Fruit fly (Drosophila melanogaster) whole organism, larva: ENCODE results near the gene CG13360.

Experiments used
- noc ChIP-seq: fragments of 200-800 bp; sonication (Bioruptor generic); optimal IDR thresholded peaks from 3 replicates; lab custom pipeline; 2019; ENCODE audit warnings: missing biosample characterization, mild to moderate bottlenecking, missing genetic modification characterization, moderate library complexity

Gene CG13360

DNA sequence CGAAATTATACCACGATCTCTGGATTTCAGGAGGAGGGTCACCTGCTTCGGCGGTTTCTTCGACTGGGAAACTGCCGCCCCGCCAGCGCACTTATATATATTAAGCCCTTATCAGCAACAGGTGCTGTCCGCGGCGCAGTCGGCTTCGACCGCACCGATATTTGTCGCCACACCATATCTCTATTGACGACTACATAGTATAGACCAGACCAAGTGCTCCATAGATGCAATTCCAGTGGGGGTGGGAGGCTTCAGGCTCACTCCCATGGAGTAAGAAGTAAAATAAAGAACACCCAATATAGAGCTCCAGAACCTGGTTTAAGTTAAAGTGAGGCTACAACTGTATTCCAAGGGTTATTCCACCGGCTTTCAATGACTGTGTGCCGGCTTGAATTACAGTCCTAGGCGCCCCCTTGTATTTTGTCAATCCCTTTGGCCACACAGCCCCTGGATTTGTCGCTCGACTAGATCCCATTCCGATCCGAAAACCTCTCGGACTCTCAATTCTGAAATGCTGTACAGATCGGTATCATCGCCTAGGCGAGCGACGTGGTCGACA is at the start of gene CG13360:
TSS of gene CG13360 (minus strand) at position 51 of the 559 bp plus-strand sequence.
- no peak for TF ChIP-seq noc

DNA sequence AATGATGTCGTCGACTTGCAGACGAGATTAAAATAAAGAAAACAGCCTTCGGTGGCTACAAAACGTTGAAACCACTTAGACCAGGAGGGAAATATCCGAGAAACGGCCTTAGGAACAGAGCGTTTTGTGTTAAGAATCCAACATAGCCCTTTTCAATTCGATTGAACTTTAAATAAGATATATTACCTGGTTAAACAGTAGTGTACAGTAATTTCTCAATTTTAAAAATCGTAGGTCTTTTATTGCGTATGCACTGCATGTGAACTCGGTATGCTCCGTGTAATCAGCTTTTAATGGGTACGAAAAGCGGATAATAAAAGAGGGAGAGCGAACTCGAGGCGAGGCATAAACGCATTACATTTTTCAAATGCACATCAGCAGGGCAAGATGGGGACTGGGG is 48.1 kb upstream of the CG13360 start:
- TF ChIP-seq noc: no peak

DNA sequence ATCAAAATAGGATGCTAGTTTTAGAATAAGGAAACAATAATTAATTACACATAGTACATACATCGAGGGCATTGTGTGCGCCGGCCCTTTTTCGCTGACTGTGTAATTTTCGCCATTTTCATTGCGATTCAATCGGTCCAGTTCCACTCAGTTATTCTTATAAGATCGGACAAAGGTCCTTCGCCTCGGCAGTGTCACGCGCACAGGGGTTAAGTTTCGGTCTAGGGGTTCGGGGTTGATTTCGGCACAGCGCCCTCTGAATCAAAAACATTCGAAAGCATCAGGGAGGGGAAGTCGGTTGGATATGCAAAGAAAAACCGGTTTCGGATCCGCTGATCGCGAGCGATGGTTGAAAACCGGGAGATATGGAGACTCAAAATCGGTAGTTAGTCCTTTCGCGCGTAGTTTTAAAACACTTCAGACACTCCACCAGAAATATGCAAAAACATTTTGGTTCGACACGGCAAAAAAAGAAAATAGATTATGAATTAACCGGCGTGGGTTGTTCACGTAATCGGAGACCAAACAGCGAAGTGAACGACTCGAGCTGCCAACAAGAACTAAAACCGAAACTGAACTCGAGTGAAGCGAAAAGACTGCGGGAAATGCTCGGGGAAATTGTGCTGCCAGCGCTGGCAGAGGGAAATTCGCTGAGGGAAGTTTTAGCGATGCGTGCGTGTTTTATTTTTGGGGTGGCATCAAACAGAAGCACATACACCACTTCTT is 46.2 kb upstream of the CG13360 start:
- no peak for TF ChIP-seq noc

DNA sequence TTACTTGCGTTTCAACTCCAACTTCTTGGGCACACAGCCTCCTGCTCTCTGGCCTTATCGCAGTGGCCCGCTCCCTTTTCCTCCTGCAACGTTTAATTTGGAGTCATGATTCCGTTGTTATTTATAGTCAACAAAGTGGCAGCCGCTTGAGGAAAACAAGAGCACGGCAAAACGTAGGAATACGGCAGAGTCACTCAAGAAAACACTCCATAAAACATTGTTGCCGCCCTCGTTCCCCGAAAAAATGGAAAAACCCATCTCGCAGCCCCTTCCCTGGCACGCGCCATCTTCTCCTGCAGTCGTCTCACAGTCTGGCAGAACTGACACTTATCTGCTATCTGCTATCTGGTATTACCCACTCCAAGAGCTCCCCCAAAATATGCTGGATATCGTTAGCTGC is 35.1 kb upstream of the CG13360 start:
- no peak for TF ChIP-seq noc

DNA sequence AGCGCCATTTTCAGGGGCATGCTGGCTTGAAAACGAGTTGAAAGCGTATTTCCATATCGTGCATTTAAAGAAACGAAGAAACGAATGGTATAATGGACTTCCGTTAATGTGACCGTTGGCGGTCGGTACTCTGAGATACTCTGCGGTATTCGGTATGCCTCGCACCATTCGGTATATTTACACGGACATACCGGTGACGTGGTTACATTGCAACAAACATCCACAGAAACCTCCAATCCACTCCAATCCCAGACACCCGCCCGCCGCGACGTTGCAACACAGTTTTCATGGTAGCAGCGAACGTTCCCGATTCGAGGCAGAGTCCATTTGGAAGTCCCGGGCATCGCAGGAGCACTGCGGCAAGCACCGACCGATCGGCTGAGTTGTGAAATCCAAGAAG is 16.0 kb upstream of the CG13360 start, which contains the start of gene Sec22:
TSS of gene Sec22 (plus strand) at position 170 of the 400 bp plus-strand sequence.
- no peak for TF ChIP-seq noc

DNA sequence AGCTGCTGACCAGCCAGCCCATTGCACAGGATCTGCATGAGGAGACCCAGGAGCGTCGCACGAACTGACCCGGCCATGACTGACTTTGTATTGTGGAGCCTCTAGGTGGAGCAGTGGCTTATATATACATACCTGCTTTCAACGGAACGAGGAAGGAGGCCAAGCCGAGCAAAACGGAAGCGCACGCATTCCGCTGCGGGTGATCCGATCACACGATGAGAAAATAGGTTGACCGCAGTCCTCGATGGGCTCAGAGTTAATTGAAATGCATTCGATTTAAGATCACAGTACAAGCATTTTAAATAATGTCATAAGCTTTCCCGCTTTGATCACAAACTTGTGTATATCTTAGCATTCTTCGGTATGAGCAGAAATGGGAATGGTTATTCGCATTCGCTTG is 14.9 kb upstream of the CG13360 start, which contains the start of gene CG13358:
TSS of gene CG13358 (minus strand) at position 101 of the 400 bp plus-strand sequence.
- no peak for TF ChIP-seq noc

DNA sequence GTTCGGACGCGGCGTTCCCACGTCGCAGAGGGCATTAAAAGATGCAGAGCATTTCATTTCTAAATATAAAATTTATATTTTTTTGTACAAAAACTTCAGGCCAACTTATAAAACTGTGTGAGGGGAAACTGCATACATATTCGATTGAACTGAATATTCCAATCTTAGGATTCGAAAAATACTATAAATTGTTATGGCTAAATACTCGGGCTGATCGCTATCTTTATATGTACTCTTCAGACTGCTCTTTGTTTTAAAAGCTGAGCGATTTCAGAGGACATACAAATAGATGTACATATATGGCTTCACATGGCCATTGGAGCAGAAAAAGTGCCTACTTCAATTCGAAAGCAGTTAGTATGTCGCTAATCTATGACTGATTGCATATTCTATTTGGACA is 13.5 kb upstream of the CG13360 start, which contains the start of gene CG13359:
TSS of gene CG13359 (minus strand) at position 101 of the 400 bp plus-strand sequence.
- TF ChIP-seq noc: no peak

DNA sequence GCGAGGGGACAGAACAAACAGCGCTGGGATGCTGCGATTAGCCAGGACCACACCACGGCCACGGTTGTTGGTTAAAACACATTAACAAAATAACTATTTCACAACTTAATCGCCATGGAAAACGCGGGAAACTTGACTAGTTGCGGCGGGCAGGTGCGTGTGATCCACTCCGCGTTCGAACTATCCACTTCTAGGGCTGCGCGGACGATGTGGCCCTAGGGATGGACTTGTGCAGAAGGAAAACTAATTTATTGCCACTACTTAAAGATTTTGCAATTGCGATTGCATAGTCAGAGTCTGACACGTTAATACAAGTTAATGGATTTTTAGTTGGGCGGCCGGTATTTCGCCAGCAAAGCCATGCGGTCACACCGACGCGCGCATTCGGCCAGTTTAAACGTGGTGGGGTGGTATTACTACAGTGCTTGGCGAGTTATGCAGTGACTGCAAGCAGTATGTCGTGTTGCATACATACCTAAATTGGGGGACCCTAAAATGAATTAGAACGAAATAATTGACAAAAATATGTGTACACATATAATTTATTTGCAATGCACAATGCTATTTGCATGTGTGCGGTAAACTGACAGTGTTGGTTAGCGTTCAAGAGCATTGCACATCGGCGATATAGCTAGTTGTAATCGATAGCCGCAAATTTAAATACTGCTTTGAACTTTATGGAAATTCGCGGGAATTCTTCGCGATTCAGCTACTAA is 11.4 kb upstream of the CG13360 start, which contains the start of gene Rbf:
TSS of gene Rbf (minus strand) at position 323 of the 716 bp plus-strand sequence.
- TF ChIP-seq noc: peak; percentile 3

DNA sequence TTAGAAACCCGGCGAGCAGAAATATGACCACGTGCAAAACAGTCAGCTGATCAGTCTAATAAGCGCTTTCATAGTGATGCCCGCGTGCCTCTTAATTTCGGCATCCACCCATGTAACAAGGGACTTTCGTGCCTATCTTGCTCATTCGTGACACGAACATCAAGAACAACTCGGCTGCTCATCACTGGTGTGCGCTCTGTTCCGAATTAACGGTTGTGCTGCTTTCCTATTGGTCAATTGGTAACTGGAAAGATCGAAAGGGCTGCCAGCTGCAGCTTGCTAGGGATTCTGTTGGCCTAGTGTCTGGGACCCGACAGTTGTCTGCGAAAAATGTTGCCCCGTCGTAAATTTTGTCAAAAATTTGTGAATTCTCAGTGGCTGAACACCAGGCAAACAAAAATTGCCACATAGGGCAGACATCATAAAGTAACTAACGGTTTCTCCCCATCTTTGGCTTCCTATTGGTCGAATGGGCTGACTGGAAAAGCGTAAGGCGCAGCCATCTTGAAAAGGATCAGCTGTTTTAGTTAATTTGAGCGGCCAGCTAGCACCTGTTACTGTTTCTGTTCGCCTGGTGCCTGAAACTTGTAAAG is 6.6 kb upstream of the CG13360 start:
- peak; percentile 17 for TF ChIP-seq noc

DNA sequence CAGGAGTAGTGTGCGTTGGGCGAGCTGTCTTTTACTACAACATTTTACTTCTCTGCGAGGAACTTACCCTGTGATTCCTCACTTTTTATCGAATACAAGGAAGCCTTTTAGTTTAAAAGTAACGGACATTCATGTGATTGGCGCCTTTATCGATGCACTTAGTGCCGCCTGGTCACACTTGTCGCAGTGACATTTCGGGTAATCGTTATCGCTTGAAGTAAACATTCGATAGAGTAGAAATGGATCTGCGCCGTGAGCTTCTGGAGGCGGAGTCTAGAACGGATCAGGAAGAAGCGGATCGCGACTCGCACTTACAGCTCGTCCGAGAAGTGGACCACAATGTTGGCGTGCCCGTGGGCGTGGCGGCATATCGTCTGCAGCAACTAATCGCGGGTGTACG is 3.0 kb upstream of the CG13360 start, which contains the start of gene CG16989:
TSS of gene CG16989 (plus strand) at position 225 of the 400 bp plus-strand sequence.
- no peak for TF ChIP-seq noc

DNA sequence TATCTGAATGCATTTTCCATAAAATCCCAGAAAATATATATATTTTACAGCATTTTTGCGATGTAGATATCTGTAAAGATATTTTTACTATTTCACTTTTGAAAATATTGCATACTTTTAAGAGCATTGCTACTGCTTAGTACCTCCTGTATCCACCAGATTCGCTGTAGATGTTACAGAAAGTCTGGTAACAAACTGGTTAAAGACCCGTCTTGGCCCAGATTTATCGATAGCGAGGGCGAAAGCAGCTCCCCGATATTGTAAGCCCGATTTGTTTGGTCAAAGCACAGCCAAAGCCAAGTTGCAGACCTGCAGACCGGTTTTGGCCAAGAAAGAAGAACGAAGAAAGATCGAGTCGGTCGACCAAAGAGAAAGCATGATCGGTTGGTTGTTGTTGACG is 5.4 kb downstream of the CG13360 start, which contains the start of gene tw:
TSS of gene tw (plus strand) at position 291 of the 400 bp plus-strand sequence.
- TF ChIP-seq noc: no peak

DNA sequence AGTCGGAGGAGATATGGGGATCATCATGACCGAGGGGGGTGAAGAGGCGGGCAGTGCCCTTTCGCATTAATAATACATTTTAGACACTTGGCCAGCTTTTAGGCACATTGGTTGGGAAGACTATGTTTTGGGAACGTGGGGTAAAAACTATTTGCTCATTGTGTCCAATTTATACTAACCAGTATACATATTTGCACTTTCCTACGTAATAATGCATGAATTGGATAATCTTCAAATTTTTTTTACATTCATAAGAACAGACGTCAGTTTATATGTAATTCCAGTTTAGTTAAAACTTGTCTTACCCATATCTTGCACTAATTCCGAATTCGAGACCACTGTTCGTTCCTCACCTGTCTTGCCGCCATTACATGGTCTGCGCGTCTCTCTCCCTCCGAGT is 10.5 kb downstream of the CG13360 start:
- no peak for TF ChIP-seq noc

DNA sequence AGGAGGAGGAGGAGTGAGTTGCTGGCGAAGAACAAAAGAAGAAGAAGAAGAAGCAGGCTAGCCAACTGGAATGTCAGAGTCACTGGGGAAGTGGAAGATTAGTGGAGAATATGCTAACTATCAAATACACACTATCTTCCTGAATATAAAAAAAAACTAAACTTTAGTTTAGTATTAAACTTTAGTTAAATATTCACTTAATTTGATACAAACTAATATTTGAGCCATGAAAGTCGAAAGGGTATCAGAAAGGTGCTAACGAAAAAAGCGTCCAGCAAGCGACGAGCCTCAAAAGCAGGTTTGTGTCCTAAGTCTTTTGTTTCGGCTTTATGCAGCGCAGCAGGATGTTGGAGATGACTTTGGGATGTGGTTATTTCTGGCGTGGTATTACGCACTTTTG is 14.7 kb downstream of the CG13360 start:
- TF ChIP-seq noc: no peak

DNA sequence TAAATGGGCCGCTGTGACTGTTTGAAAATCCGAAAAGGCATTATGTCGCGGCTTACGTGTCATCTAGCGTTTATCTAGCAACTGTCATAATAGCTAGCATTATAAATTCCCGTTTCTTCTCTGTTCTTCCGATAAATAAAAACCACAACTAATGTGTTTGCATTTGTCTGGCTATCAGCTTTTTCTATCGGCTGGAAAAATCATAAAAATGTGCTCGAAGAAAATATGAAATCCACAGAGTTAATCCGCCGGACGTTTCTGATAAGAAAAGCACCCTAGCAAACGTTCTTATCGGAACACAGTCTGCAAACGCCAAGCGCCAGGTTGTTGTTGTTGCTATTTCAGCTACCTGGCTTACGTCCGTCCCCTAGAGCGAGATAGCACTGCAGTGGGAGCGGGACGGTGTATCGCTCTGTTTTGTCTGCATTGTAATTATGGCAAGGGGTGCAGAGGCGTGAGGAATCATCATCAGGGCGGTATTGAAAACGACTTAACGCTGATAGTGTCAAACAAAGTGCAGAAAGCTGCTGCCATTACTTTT is 15.7 kb downstream of the CG13360 start:
- no peak for TF ChIP-seq noc

DNA sequence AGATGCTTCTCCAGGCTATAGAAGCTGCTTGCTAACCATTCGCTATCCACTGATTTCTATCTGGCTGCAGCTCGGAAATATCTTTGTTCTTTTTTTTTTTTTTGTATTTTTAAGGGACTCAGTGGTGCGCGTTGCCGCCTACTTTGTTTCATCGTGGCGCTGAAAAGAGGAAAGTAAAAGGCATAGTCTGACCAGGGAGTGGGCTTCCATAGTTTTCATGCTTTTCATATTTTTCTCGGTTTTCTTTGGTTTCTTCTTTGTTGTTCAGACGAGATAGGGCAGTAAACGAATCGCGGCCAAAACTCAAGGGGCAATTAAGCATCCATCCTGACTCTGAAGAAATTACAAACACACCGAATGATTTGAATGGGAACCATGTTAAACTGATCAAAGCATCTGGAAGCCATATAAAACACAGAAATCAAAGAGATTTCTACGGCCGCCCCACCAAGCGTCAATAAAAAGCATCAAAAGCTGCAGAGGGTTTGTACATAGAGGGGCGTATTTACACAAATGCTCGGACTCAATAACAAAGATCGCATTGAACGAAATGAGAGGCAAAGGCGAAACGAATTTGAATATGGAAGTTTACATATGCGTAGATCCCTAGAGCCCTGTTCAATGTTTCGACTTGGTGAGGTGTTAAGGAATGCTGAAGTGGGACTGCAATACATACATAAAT is 17.4 kb downstream of the CG13360 start:
- TF ChIP-seq noc: no peak
